Fruit fly (Drosophila melanogaster) Kc167 (cell line): Measurements from ENCODE around the gene escl.

Source experiments
- Myc ChIP-seq: fragments of >200 bp; optimal IDR thresholded peaks from 2 replicates; lab custom pipeline; 2017; ENCODE audit warnings: missing external identifiers
- h ChIP-seq: fragments of >200 bp; optimal IDR thresholded peaks from 3 replicates; lab custom pipeline; 2018; ENCODE audit warnings: missing external identifiers

DNA sequence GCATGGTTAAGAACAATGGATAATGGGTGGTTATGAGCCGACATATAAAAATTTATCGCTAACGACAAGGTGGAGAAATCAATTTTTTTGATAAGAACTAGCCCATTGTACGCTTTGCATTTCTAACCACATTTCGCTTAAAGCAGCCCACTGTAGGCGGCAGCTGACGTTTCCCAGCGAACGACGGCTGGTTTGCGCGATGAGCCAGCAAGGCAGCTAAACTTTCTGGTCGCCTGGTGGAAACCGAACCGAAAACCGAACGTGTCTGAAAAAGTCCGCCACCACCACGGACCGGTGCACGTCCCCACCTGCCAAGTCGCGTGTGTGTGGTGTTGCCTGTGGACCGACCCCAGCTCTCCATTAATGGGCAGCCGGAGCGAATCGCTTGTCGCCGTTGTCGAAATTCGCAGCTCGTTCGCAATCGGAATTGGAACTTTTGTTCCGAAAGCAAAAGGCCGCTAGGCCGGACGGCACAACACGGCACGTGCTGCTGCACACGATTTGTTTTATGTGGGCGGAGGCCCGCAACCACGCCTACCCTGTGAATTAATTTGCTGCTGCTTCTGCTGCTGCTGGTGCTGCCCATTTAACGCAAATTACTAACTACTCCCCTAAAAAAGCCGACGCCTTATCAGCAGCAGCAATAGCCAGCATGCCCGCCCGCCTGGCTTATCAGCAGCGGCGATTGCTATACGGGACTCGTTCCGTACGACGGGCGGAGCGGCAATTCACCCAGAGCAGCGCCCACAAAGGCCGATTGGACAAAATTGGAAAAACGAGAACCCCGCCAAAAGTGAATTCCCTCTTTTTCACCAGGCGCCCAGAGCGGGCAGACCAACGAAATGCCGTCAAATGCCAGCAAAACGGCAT lies 12.4 kb downstream of the escl start:
- TF ChIP-seq Myc (no peak), h (no peak)
